Fruit fly (Drosophila melanogaster): ENCODE results near the gene CG4598.

The CG4598 gene

DNA sequence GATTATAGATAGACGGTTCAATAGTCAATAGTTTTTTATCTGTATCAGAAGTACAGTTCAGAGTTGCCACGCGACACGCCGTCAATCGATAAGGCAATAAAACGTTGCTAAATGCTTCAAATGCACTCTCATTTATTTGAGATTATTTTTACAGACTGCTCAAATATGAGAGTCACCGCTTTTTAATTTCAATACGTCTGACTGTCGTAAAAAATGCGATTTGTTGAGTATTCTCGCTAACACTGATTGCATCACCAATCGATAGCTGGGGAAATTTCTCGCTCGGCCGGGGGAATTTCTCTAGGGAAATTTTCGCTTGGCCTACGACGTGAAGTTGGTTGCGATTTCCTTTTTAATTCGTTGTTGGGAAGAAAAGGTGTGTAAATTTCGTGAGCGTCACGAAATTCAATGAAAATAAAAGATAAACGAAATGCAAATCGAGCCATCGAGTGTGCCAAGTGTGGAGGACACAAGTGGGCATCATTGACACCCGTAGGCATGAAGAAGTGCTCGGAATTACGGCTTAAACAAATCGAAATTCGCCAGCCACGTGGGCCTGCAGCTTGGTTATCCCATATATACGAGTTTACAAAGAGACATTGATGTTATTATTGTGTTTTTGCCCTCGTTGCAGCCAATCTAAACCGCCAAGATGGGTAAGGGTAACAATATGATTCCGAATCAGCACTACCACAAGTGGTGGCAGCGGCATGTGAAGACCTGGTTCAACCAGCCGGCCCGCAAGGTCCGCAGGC lies 48.7 kb downstream of the CG4598 start, which contains the start of the genes Dref and RpL13 (continued):
- TF ChIP-seq ranshi (GFP tag; IDR thresholded peaks at IDR 0.05) (peak; percentile 70; the same call in 1 of the 2 replicates), sim (GFP tag; IDR thresholded peaks at IDR 0.05) (peak; percentile 76), CG34422 (GFP tag; IDR thresholded peaks at IDR 0.05) (peak; percentile 77; the same call in 2 of the 3 replicates), nom (GFP tag; optimal IDR thresholded peaks at IDR 0.05) (peak; percentile 92), Nf-YB (GFP tag; optimal IDR thresholded peaks at IDR 0.05) (peak; percentile 74), Lhr (GFP tag; optimal IDR thresholded peaks at IDR 0.05) (peak; percentile 80), Med (GFP tag) (peak; percentile 99), CG7963 (GFP tag; IDR thresholded peaks at IDR 0.05; ENCODE audit: partially characterized antibody) (peak; percentile 66; the same call in 1 of the 3 replicates), CG8089 (GFP tag; optimal IDR thresholded peaks at IDR 0.05) (peak; percentile 73), YL-1 (GFP tag; optimal IDR thresholded peaks at IDR 0.05) (peak; percentile 100), luna (GFP tag; optimal IDR thresholded peaks at IDR 0.05) (peak; percentile 79), Awh (GFP tag; IDR thresholded peaks at IDR 0.05) (peak; percentile 75), chinmo (GFP tag; IDR thresholded peaks at IDR 0.05; ENCODE audit: partially characterized antibody) (0 out of 4 replicates have a peak, but pooled peaks have one; percentile 22), gro (GFP tag; optimal IDR thresholded peaks at IDR 0.05) (peak; percentile 91), Taf1 (GFP tag; IDR thresholded peaks at IDR 0.05) (no peak; the same call in 1 of the 2 replicates), ro (GFP tag; IDR thresholded peaks at IDR 0.05) (no peak), sens-2 (GFP tag; IDR thresholded peaks at IDR 0.05) (peak; percentile 92), cato (GFP tag; optimal IDR thresholded peaks at IDR 0.05; ENCODE audit: borderline replicate concordance) (peak; percentile 65), CG10462 (GFP tag; optimal IDR thresholded peaks at IDR 0.05) (peak; percentile 67), CG15073 (GFP tag; optimal IDR thresholded peaks at IDR 0.05) (no peak), CG4854 (GFP tag; optimal IDR thresholded peaks at IDR 0.05) (peak; percentile 86), CG17361 (GFP tag; IDR thresholded peaks at IDR 0.05) (peak; percentile 90), fu2 (GFP tag; optimal IDR thresholded peaks at IDR 0.05) (peak; percentile 86), Hmx (GFP tag; optimal IDR thresholded peaks at IDR 0.05) (peak; percentile 55), sna (GFP tag; IDR thresholded peaks at IDR 0.05; ENCODE audit: partially characterized antibody) (peak; percentile 86), chn (GFP tag; optimal IDR thresholded peaks at IDR 0.05) (peak; percentile 64), CG9797 (GFP tag; optimal IDR thresholded peaks at IDR 0.05) (peak; percentile 65), NC2β (GFP tag; optimal IDR thresholded peaks at IDR 0.05) (peak; percentile 95), CG13287 (GFP tag; IDR thresholded peaks at IDR 0.05; ENCODE audit: partially characterized antibody) (peak; percentile 85), Dref (GFP tag; IDR thresholded peaks at IDR 0.05) (peak; percentile 81), bcd (GFP tag; optimal IDR thresholded peaks at IDR 0.05) (peak; percentile 91), CG14860 (GFP tag; IDR thresholded peaks at IDR 0.05; ENCODE audit: partially characterized antibody) (peak; percentile 83), Rx (GFP tag; IDR thresholded peaks at IDR 0.05) (peak; percentile 70), CG11504 (tag; optimal IDR thresholded peaks at IDR 0.05) (no peak), ind (GFP tag; optimal IDR thresholded peaks at IDR 0.05) (peak; percentile 69), CG7271 (tag; optimal IDR thresholded peaks at IDR 0.05) (peak; percentile 93), Mes4 (GFP tag; optimal IDR thresholded peaks at IDR 0.05) (peak; percentile 95), Neu2 (GFP tag; optimal IDR thresholded peaks at IDR 0.05; ENCODE audit: borderline replicate concordance) (peak; percentile 52), twi (tag; optimal IDR thresholded peaks at IDR 0.05) (peak; percentile 65), grau (tag; optimal IDR thresholded peaks at IDR 0.05) (peak; percentile 81), Hr78 (GFP tag; optimal IDR thresholded peaks at IDR 0.05) (peak in 1 of 2 experiments; percentile 47), jigr1 (GFP tag; IDR thresholded peaks at IDR 0.05) (no peak), CG11456 (GFP tag; IDR thresholded peaks at IDR 0.05) (peak; percentile 87), vnd (GFP tag; IDR thresholded peaks at IDR 0.05; ENCODE audit: partially characterized antibody) (peak; percentile 81), CG30403 (GFP tag; optimal IDR thresholded peaks at IDR 0.05) (peak; percentile 80), sd (tag; optimal IDR thresholded peaks at IDR 0.05) (peak; percentile 66), D (optimal IDR thresholded peaks at IDR 0.05) (no peak), D (GFP tag; optimal IDR thresholded peaks at IDR 0.05) (peak; percentile 86)

Measured in whole organism, embryonic.